Fruit fly (Drosophila melanogaster): ENCODE results near the gene CG44040.

CG44040 gene

DNA sequence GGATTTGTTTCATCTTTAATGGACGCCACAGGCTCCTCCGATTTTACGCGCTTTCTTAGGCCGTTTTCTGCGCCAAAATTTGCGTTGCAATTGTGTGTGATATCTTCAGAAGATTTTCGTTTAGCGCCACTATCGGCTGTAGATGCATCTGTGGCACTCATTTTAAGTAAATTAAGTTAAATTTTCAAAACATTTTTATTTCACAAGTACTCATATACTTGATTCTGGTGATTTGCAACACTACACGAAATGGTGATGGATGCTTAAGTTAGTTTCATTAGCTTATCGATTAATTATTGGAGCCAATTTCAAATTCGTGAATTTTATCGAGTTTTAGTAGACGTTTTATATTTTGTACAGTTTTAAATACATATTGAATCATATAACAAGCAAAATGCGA, 43.4 kb downstream of the CG44040 start, which contains the start of gene CG6171:
TSS of gene CG6171 (minus strand) at position 250 of the 400 bp plus-strand sequence.
- TF ChIP-seq CG8478 (optimal IDR thresholded peaks at IDR 0.05) (no peak), CTCF (optimal IDR thresholded peaks at IDR 0.05) (no peak)

DNA sequence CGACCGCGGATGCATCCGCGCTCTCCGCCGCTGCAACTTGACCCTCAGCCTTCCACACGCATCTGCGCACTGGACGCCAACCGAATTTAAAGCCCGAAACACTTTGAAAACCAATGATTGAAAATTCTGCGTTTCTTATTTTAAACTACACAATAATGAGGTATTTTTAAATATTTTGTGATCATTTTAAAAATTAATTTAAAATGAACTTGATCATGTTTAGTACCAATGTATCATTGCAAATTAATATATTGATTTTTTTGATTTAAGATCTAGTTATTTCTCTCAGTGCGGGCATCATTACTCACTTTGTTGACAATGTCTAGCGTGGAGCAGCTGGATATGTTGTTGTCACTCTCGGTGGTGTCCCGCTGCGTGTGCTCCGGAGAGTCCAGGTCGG, 46.7 kb downstream of the CG44040 start:
- TF ChIP-seq CG8478 (optimal IDR thresholded peaks at IDR 0.05) (no peak), CTCF (optimal IDR thresholded peaks at IDR 0.05) (no peak)

DNA sequence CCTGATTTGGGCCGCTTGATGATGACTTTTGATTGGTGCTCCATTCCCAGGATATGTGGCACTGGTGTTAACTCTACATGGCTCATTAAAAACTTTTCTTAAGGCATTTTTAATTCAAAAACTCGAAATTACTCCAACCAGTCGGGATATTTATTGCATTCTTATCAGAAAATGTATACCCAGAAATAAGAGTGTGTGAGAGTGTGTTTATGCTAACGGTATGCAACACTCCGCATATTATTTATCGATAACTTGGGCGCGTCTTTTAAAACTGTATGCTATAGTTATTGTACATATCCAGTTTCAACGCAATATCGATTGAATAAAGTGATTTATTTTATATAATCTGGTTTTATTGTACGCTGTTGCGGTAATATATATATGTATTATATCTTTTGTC, 47.3 kb downstream of the CG44040 start, which contains the start of gene CG34404:
TSS of gene CG34404 (minus strand) at position 189 of the 400 bp plus-strand sequence.
- TF ChIP-seq CTCF (optimal IDR thresholded peaks at IDR 0.05) = no peak
- no peak for TF ChIP-seq CG8478 (optimal IDR thresholded peaks at IDR 0.05)

DNA sequence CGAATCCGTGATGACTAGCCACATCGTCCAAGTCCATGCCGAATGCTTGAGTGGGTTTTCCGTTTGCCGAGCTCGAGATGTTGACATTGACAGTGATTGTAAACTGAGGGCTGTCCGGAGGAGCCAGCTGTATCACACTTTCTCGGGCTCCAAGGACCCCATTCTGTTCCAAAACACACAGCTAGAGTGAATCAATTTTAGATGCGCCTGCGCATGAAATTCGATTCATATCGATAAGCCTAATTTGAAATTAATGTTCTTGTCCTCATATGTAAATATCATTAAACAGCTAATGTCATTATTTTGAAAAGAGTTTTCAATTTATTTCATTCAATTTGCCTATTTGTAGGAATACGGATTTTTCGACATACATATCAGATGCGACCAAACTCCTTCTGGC, 49.6 kb downstream of the CG44040 start, which contains the start of gene CG14868:
TSS of gene CG14868 (minus strand) at position 204 of the 400 bp plus-strand sequence.
- TF ChIP-seq CG8478 (optimal IDR thresholded peaks at IDR 0.05) = no peak
- TF ChIP-seq CTCF (optimal IDR thresholded peaks at IDR 0.05) = no peak

All from S2 (cell line).